Worm (Caenorhabditis elegans): ENCODE results near the gene pqn-8.

pqn-8 gene

DNA sequence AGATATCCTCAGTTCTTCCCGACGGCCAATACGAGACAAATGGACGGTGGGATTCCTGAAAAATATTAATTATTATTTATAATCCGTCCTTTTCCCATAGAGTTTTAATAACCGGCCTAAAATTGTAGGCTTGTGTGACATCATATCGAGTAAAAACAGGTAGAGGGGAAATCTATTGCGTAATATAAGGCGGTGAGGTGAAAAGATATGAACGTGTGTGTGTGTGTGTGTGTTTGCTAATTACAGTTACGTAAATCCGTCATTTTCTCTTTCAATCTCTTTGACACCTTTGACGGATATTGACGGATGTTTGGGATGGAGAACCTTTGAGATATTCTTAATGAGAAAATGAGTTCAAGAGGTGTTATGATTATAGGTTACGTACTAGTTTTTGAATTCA lies 32.3 kb downstream of the pqn-8 start:
- TF ChIP-seq mec-3 (tag; optimal IDR thresholded peaks at IDR 0.05; ENCODE audit: borderline replicate concordance) (no peak), unc-55 (GFP tag; optimal IDR thresholded peaks at IDR 0.05) (peak; percentile 54)

- no peak for TF ChIP-seq hlh-8 (tag; optimal IDR thresholded peaks at IDR 0.05)
Measured at ce11 chrIII:9964416-9964815, 33.4 kb downstream of the pqn-8 start.

- no peak for TF ChIP-seq lin-11 (tag; optimal IDR thresholded peaks at IDR 0.05)
- TF ChIP-seq C08G9.2 (tag; optimal IDR thresholded peaks at IDR 0.05): no peak
- TF ChIP-seq Y22D7AL.16 (tag; optimal IDR thresholded peaks at IDR 0.05): no peak
- TF ChIP-seq tbx-2 (tag; optimal IDR thresholded peaks at IDR 0.05): no peak
- no peak for TF ChIP-seq ceh-6 (GFP tag; optimal IDR thresholded peaks at IDR 0.05)
- TF ChIP-seq F13H6.1 (tag; optimal IDR thresholded peaks at IDR 0.05): no peak
- TF ChIP-seq rnt-1 (tag; optimal IDR thresholded peaks at IDR 0.05): no peak
- TF ChIP-seq fkh-10 (GFP tag; optimal IDR thresholded peaks at IDR 0.05): no peak
- no peak for TF ChIP-seq dmd-4 (tag; optimal IDR thresholded peaks at IDR 0.05; ENCODE audit: borderline replicate concordance)
- TF ChIP-seq pat-9 (tag; optimal IDR thresholded peaks at IDR 0.05): no peak
- no peak for TF ChIP-seq C38D4.7 (GFP tag; optimal IDR thresholded peaks at IDR 0.05)
- no peak for TF ChIP-seq K02D7.2 (tag; optimal IDR thresholded peaks at IDR 0.05)
- no peak for TF ChIP-seq K09A11.1 (tag; optimal IDR thresholded peaks at IDR 0.05; ENCODE audit: insufficient read depth)
- TF ChIP-seq pag-3 (tag; optimal IDR thresholded peaks at IDR 0.05; ENCODE audit: borderline replicate concordance): no peak
Measured at ce11 chrIII:9963447-9963846, 34.3 kb downstream of the pqn-8 start.

DNA sequence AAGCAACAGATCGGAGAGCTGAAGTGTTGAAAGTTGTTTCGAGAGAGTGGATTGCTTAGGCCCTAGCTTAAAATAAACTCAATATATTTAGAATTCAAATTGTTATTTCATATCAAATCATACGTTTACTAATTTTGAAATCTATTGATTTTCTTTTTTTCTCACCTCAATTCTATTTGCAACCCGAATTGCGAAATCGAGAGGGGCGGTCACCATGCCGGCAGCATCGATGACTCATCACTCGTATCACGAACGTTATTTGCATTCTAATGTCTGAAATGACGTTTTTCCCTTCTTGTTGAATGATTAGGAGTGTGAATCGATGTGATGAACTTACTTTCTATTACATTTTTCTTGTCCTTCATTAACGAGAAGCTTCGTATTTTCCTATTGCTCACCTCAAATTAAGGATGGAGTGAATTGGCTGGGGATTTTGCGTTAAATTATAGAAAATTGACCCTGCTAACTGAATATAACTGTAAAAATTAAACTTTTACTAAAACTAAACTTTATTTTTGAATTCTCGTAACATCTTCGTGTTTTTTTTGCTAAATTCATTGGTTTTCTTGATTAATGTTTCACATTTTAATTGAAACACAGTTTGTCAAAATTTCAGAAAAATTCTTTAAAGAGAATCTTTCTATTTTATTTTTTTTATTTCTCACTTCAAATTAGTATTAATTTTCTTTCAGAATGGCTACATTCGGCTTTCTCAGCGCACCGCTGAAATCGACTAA lies 41.0 kb downstream of the pqn-8 start, which contains the start of gene alx-1:
alx-1 (plus strand) TSS at position 687 of the 737 bp plus-strand sequence.
- no peak for TF ChIP-seq dmd-4 (tag; optimal IDR thresholded peaks at IDR 0.05; ENCODE audit: borderline replicate concordance)
- no peak for TF ChIP-seq unc-86 (tag; optimal IDR thresholded peaks at IDR 0.05)
- no peak for TF ChIP-seq madf-2 (tag; optimal IDR thresholded peaks at IDR 0.05)
- TF ChIP-seq ama-1 (optimal IDR thresholded peaks at IDR 0.05): no peak
- no peak for TF ChIP-seq dve-1 (tag; optimal IDR thresholded peaks at IDR 0.05)
- no peak for TF ChIP-seq sdc-2 (tag; optimal IDR thresholded peaks at IDR 0.05)
- no peak for TF ChIP-seq unc-55 (GFP tag; optimal IDR thresholded peaks at IDR 0.05)
- TF ChIP-seq pqm-1 (tag; optimal IDR thresholded peaks at IDR 0.05): no peak

DNA sequence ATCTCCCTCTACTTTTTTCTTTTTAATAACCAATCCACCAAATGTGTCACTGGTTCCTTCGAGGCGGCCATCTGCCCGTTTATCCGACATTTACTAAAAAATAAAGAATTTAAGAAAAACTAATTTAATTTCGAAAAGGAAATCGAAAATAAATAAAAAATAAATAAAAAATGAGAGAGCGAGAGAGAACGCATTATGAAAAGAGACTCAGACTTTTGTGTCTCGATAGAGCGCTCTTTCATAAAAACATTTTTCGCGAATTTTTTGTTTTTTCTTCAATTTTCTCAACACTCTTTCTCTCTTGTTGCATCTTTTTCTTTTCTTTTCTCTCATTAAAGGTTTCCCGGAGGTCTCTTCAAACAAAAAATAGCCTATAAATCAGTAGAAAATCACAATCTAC lies 41.7 kb downstream of the pqn-8 start, which contains the start of gene mog-1:
mog-1 (minus strand) TSS at position 93 of the 400 bp plus-strand sequence.
- TF ChIP-seq K09A11.1 (tag; optimal IDR thresholded peaks at IDR 0.05; ENCODE audit: insufficient read depth) (no peak), rnt-1 (tag; optimal IDR thresholded peaks at IDR 0.05) (no peak), dve-1 (tag; optimal IDR thresholded peaks at IDR 0.05) (no peak), ceh-34 (tag; optimal IDR thresholded peaks at IDR 0.05) (no peak), pat-9 (tag; optimal IDR thresholded peaks at IDR 0.05) (no peak), ahr-1 (tag; optimal IDR thresholded peaks at IDR 0.05) (no peak), madf-2 (tag; optimal IDR thresholded peaks at IDR 0.05) (no peak), ceh-22 (tag; optimal IDR thresholded peaks at IDR 0.05) (no peak), lin-11 (tag; optimal IDR thresholded peaks at IDR 0.05) (no peak), nhr-232 (tag; optimal IDR thresholded peaks at IDR 0.05) (no peak)

- TF ChIP-seq Y22D7AL.16 (tag; optimal IDR thresholded peaks at IDR 0.05) (no peak), fax-1 (tag; optimal IDR thresholded peaks at IDR 0.05) (no peak), elt-2 (tag; optimal IDR thresholded peaks at IDR 0.05) (no peak), ceh-45 (GFP tag; IDR thresholded peaks at IDR 0.05) (no peak)
Measured at ce11 chrIII:9951864-9952263, 45.9 kb downstream of the pqn-8 start, which contains the start of gene K03H1.11. Gene K03H1.11 (minus strand): TSS chrIII:9951964.

Data from whole organism, late embryonic.